Worm (Caenorhabditis elegans) whole organism, young adult: ENCODE results near the gene K04B12.2.

Source experiments
- F10E7.11 ChIP-seq: sonication (generic microtip); optimal IDR thresholded peaks from 2 replicates; lab custom pipeline; 2017; ENCODE audit warnings: mild to moderate bottlenecking, missing genetic modification characterization, moderate library complexity, missing compliant biosample characterization
- F22D6.2 ChIP-seq: sonication (generic microtip); optimal IDR thresholded peaks from 2 replicates; lab custom pipeline; 2016; ENCODE audit warnings: mild to moderate bottlenecking, missing genetic modification characterization, missing compliant biosample characterization
- F39B2.1 ChIP-seq: fragments of 200-800 bp; sonication (Bioruptor generic); IDR thresholded peaks from 2 replicates; pipeline ENCODE4 v1.3.6; 2022; ENCODE audit warnings: missing genetic modification reagents, missing genetic modification characterization, missing compliant biosample characterization
- F55B11.4 ChIP-seq: sonication (generic microtip); optimal IDR thresholded peaks from 2 replicates; lab custom pipeline; 2016; ENCODE audit warnings: missing compliant biosample characterization, missing genetic modification characterization, borderline replicate concordance; ENCODE audit not compliant: insufficient read depth
- F57A8.1 ChIP-seq: fragments of 200-800 bp; sonication (Bioruptor generic); optimal IDR thresholded peaks from 2 replicates; lab custom pipeline; 2018; ENCODE audit warnings: mild to moderate bottlenecking, missing genetic modification characterization, moderate library complexity, missing compliant biosample characterization
- T07F8.4 ChIP-seq: sonication (generic microtip); optimal IDR thresholded peaks from 2 replicates; lab custom pipeline; 2016; ENCODE audit warnings: mild to moderate bottlenecking, missing genetic modification characterization, moderate library complexity, missing compliant biosample characterization
- Y53F4B.3 ChIP-seq: fragments of 200-800 bp; sonication (Bioruptor generic); IDR thresholded peaks from 2 replicates; pipeline ENCODE4 v1.3.6; 2022; ENCODE audit warnings: missing genetic modification reagents, missing genetic modification characterization, missing compliant biosample characterization
- Y56A3A.18 ChIP-seq: fragments of 200-800 bp; sonication (Bioruptor generic); IDR thresholded peaks from 2 replicates; pipeline ENCODE4 v1.3.6; 2022; ENCODE audit warnings: missing genetic modification reagents, missing genetic modification characterization, missing compliant biosample characterization
- Y67H2A.10 ChIP-seq: fragments of 200-800 bp; sonication (Bioruptor generic); conservative IDR thresholded peaks from 2 replicates; pipeline ENCODE4 v1.3.6; 2022; ENCODE audit warnings: missing genetic modification reagents, missing genetic modification characterization, missing compliant biosample characterization
- Y95B8A.8 ChIP-seq: fragments of 200-800 bp; sonication (Bioruptor generic); IDR thresholded peaks from 2 replicates; pipeline ENCODE4 v1.3.6; 2022; ENCODE audit warnings: missing genetic modification reagents, missing genetic modification characterization, missing compliant biosample characterization
- ama-1 ChIP-seq, 3 experiments: fragments of 150-350 bp in 1 of 3; sonication (generic microtip) in 2 of 3; optimal IDR thresholded peaks; 2 replicates each; lab custom pipeline; 2014 to 2018; ENCODE audit warnings: missing biosample characterization in 2 of 3, missing genetic modification characterization in 2 of 3, missing genetic modification reagents in 2 of 3
- aptf-3 ChIP-seq: fragments of 200-800 bp; sonication (Bioruptor generic); IDR thresholded peaks from 2 replicates; pipeline ENCODE4 v1.3.6; 2022; ENCODE audit warnings: missing genetic modification characterization, missing compliant biosample characterization
- athp-1 ChIP-seq: sonication (generic microtip); optimal IDR thresholded peaks from 2 replicates; lab custom pipeline; 2017; ENCODE audit warnings: mild to moderate bottlenecking, missing genetic modification characterization, missing compliant biosample characterization
- bed-1 ChIP-seq: fragments of 200-800 bp; sonication (Bioruptor generic); IDR thresholded peaks from 2 replicates; pipeline ENCODE4 v1.3.6; 2022; ENCODE audit warnings: missing genetic modification reagents, missing genetic modification characterization, missing compliant biosample characterization
- bed-2 ChIP-seq: fragments of 200-800 bp; sonication (Bioruptor generic); IDR thresholded peaks from 2 replicates; pipeline ENCODE4 v1.3.6; 2022; ENCODE audit warnings: missing genetic modification reagents, missing genetic modification characterization, missing compliant biosample characterization
- cebp-1 ChIP-seq, 2 experiments: fragments of 200-800 bp in 1 of 2; sonication (Bioruptor generic) in 1 of 2; sonication (generic microtip) in 1 of 2; IDR thresholded peaks in 1 of 2; optimal IDR thresholded peaks in 1 of 2; 2 replicates each; pipeline versions ENCODE4 v1.3.6 to Lab custom; 2017 to 2022; ENCODE audit warnings: missing compliant biosample characterization in 2 of 2, missing genetic modification characterization in 2 of 2, mild to moderate bottlenecking in 1 of 2, missing genetic modification reagents in 1 of 2, moderate library complexity in 1 of 2
- chd-7 ChIP-seq: sonication (generic microtip); optimal IDR thresholded peaks from 2 replicates; lab custom pipeline; 2016; ENCODE audit warnings: mild to moderate bottlenecking, missing genetic modification characterization, moderate library complexity, missing compliant biosample characterization
- dox-1 ChIP-seq: fragments of 200-800 bp; sonication (Bioruptor generic); IDR thresholded peaks from 2 replicates; pipeline ENCODE4 v1.3.6; 2022; ENCODE audit warnings: missing genetic modification reagents, missing genetic modification characterization, missing compliant biosample characterization
- dpff-1 ChIP-seq: sonication (generic microtip); optimal IDR thresholded peaks from 2 replicates; lab custom pipeline; 2017; ENCODE audit warnings: mild to moderate bottlenecking, missing genetic modification characterization, missing compliant biosample characterization
- dpl-1 ChIP-seq: fragments of 150-350 bp; optimal IDR thresholded peaks from 2 replicates; lab custom pipeline; 2014; ENCODE audit warnings: missing biosample characterization, missing genetic modification reagents, missing genetic modification characterization
- efl-1 ChIP-seq: fragments of 150-350 bp; optimal IDR thresholded peaks from 2 replicates; lab custom pipeline; 2014; ENCODE audit warnings: missing biosample characterization, missing genetic modification reagents, missing genetic modification characterization
- ekl-4 ChIP-seq: fragments of 200-800 bp; sonication (Bioruptor generic); IDR thresholded peaks from 2 replicates; pipeline ENCODE4 v1.3.6; 2022; ENCODE audit warnings: missing genetic modification reagents, missing genetic modification characterization, missing compliant biosample characterization
- fkh-3 ChIP-seq: sonication (generic microtip); optimal IDR thresholded peaks from 2 replicates; lab custom pipeline; 2016; ENCODE audit warnings: mild to moderate bottlenecking, missing genetic modification characterization, missing compliant biosample characterization
- gei-17 ChIP-seq: fragments of 200-800 bp; sonication (Bioruptor generic); optimal IDR thresholded peaks from 2 replicates; lab custom pipeline; 2018; ENCODE audit warnings: mild to moderate bottlenecking, missing genetic modification characterization, missing compliant biosample characterization
- hlh-12 ChIP-seq: sonication (generic microtip); optimal IDR thresholded peaks from 2 replicates; lab custom pipeline; 2016; ENCODE audit warnings: missing genetic modification characterization, missing compliant biosample characterization
- lag-1 ChIP-seq: fragments of 200-800 bp; sonication (Bioruptor generic); IDR thresholded peaks from 2 replicates; pipeline ENCODE4 v1.3.6; 2022; ENCODE audit warnings: missing genetic modification reagents, missing genetic modification characterization, missing compliant biosample characterization
- lin-40 ChIP-seq: sonication (generic microtip); optimal IDR thresholded peaks from 2 replicates; lab custom pipeline; 2016; ENCODE audit warnings: missing genetic modification characterization, mild to moderate bottlenecking, missing compliant biosample characterization, missing genotype, missing genetic modification reagents
- lin-54 ChIP-seq: fragments of 200-800 bp; sonication (Bioruptor generic); optimal IDR thresholded peaks from 2 replicates; lab custom pipeline; 2018; ENCODE audit warnings: mild to moderate bottlenecking, missing genetic modification characterization, missing compliant biosample characterization
- lir-1 ChIP-seq: fragments of 200-800 bp; sonication (Bioruptor generic); conservative IDR thresholded peaks from 2 replicates; pipeline ENCODE4 v1.3.6; 2022; ENCODE audit warnings: missing genetic modification reagents, missing genetic modification characterization, missing compliant biosample characterization
- lsy-27 ChIP-seq: sonication (generic microtip); optimal IDR thresholded peaks from 2 replicates; lab custom pipeline; 2017; ENCODE audit warnings: missing genetic modification characterization, mild to moderate bottlenecking, missing compliant biosample characterization, antibody characterized with exemption, missing genotype, borderline replicate concordance; ENCODE audit not compliant: insufficient read depth
- madf-10 ChIP-seq: sonication (generic microtip); optimal IDR thresholded peaks from 2 replicates; lab custom pipeline; 2016; ENCODE audit warnings: mild to moderate bottlenecking, missing genetic modification characterization, missing compliant biosample characterization
- madf-3 ChIP-seq: fragments of 200-800 bp; sonication (Bioruptor generic); IDR thresholded peaks from 2 replicates; pipeline ENCODE4 v1.3.6; 2022; ENCODE audit warnings: missing genetic modification reagents, missing genetic modification characterization, missing compliant biosample characterization
- mel-28 ChIP-seq: sonication (generic microtip); optimal IDR thresholded peaks from 2 replicates; lab custom pipeline; 2016; ENCODE audit warnings: borderline replicate concordance, mild to moderate bottlenecking, missing genetic modification characterization, missing compliant biosample characterization
- nfyb-1 ChIP-seq: fragments of 200-800 bp; sonication (Bioruptor generic); IDR thresholded peaks from 2 replicates; pipeline ENCODE4 v1.3.6; 2022; ENCODE audit warnings: missing genetic modification reagents, missing genetic modification characterization, missing compliant biosample characterization
- nhr-27 ChIP-seq: fragments of 200-800 bp; sonication (Bioruptor generic); optimal IDR thresholded peaks from 2 replicates; lab custom pipeline; 2018; ENCODE audit warnings: mild to moderate bottlenecking, missing genetic modification characterization, moderate library complexity, missing compliant biosample characterization
- nhr-80 ChIP-seq: sonication (generic microtip); optimal IDR thresholded peaks from 2 replicates; lab custom pipeline; 2016; ENCODE audit warnings: missing genetic modification characterization, missing compliant biosample characterization
- pbrm-1 ChIP-seq: fragments of 200-800 bp; sonication (Bioruptor generic); IDR thresholded peaks from 2 replicates; pipeline ENCODE4 v1.3.6; 2022; ENCODE audit warnings: missing genetic modification reagents, missing genetic modification characterization, missing compliant biosample characterization
- repo-1 ChIP-seq: sonication (generic microtip); optimal IDR thresholded peaks from 2 replicates; lab custom pipeline; 2017; ENCODE audit warnings: mild to moderate bottlenecking, missing genetic modification characterization, missing compliant biosample characterization
- rpc-1 ChIP-seq, 2 experiments: fragments of 150-350 bp in 1 of 2; sonication (generic microtip) in 1 of 2; optimal IDR thresholded peaks; 2 replicates each; lab custom pipeline; 2014 to 2018; ENCODE audit warnings: missing biosample characterization in 1 of 2, missing genetic modification characterization in 1 of 2, missing genetic modification reagents in 1 of 2, missing genotype in 1 of 2
- snpc-1.1 ChIP-seq: sonication (generic microtip); optimal IDR thresholded peaks from 2 replicates; lab custom pipeline; 2017; ENCODE audit warnings: missing genetic modification characterization, mild to moderate bottlenecking, missing compliant biosample characterization, antibody characterized with exemption, moderate library complexity, missing genotype, missing genetic modification reagents; ENCODE audit not compliant: insufficient read depth
- somi-1 ChIP-seq: fragments of 200-800 bp; sonication (Bioruptor generic); optimal IDR thresholded peaks from 2 replicates; lab custom pipeline; 2018; ENCODE audit warnings: mild to moderate bottlenecking, missing genetic modification characterization, missing compliant biosample characterization
- sptf-2 ChIP-seq: fragments of 200-800 bp; sonication (Bioruptor generic); optimal IDR thresholded peaks from 2 replicates; lab custom pipeline; 2018; ENCODE audit warnings: mild to moderate bottlenecking, missing genetic modification characterization, missing compliant biosample characterization
- tlf-1 ChIP-seq: fragments of 200-800 bp; sonication (Bioruptor generic); optimal IDR thresholded peaks from 2 replicates; lab custom pipeline; 2018; ENCODE audit warnings: mild to moderate bottlenecking, missing genetic modification characterization, missing compliant biosample characterization
- unc-130 ChIP-seq: sonication (generic microtip); optimal IDR thresholded peaks from 2 replicates; lab custom pipeline; 2016; ENCODE audit warnings: missing genetic modification reagents, missing genetic modification characterization, missing compliant biosample characterization
- xnd-1 ChIP-seq: sonication (generic microtip); optimal IDR thresholded peaks from 2 replicates; lab custom pipeline; 2016; ENCODE audit warnings: missing genotype, missing genetic modification reagents, missing genetic modification characterization, missing compliant biosample characterization
- ztf-18 ChIP-seq: sonication (generic microtip); optimal IDR thresholded peaks from 2 replicates; lab custom pipeline; 2016; ENCODE audit warnings: missing genotype, mild to moderate bottlenecking, missing genetic modification characterization, missing compliant biosample characterization
- ztf-22 ChIP-seq: fragments of 200-800 bp; sonication (Bioruptor generic); optimal IDR thresholded peaks from 2 replicates; lab custom pipeline; 2018; ENCODE audit warnings: mild to moderate bottlenecking, missing genetic modification characterization, moderate library complexity, missing compliant biosample characterization

K04B12.2 gene

DNA sequence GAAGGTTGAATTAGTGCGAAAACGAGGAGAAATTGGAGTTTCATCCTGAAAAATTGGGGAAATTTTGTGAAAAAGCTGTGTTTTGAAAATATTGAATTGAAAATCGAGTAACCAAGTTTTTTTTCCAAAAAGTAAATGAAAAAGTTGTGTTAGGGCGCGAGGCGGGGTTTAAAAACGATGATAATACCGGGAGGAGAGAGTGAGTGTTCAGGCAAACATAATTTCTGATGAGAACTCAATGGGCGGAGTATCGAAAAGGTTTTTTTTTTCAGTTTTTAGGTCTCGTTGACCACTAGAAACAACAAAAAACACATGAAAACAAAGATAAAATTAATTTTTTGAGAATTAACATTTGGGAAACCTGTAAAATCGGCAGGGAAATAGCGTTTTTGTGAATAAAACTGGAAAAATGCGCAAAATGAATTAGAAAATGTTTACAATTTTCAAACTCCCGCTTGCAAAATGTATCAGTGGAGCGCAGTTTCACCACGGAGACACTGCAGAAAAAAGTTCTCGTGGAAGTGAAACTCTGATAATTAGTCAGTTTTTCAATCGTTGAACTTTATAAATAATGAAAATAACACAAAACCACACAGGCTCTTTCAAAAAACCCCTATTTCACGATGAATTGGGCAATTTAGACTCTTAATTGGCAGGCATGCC, 41.9 kb upstream of the K04B12.2 start, which contains the start of gene C13B4.1:
Gene C13B4.1, minus strand, starts transcription at position 51 of the 663 bp plus-strand sequence.
- TF ChIP-seq madf-3 (no peak), F10E7.11 (tag; lab: Kevin White, UChicago) (no peak), ekl-4 (GFP tag; lab: Robert Waterston, UW) (no peak; the same call in 1 of the 2 replicates), Y53F4B.3 (no peak), ama-1 (optimal IDR thresholded peaks at IDR 0.05; lab: Kevin White, UChicago) (no peak), ama-1 (GFP tag; optimal IDR thresholded peaks at IDR 0.05; lab: Kevin White, UChicago) (no peak), F39B2.1 (no peak), somi-1 (GFP tag; lab: Kevin White, UChicago) (no peak), fkh-3 (no peak), lsy-27 (no peak), gei-17 (no peak), lag-1 (GFP tag; lab: Robert Waterston, UW) (no peak), mel-28 (tag; lab: Kevin White, UChicago) (no peak), lin-54 (GFP tag; lab: Kevin White, UChicago) (peak; percentile 97), Y95B8A.8 (no peak), aptf-3 (GFP tag; lab: Robert Waterston, UW) (no peak), sptf-2 (GFP tag; lab: Kevin White, UChicago) (no peak), tlf-1 (GFP tag; lab: Kevin White, UChicago) (no peak), hlh-12 (tag; lab: Kevin White, UChicago) (no peak), F22D6.2 (tag; lab: Kevin White, UChicago) (no peak), cebp-1 (GFP tag; IDR thresholded peaks at IDR 0.05; lab: Robert Waterston, UW) (no peak), cebp-1 (tag; optimal IDR thresholded peaks at IDR 0.05; lab: Kevin White, UChicago) (no peak), Y56A3A.18 (GFP tag; lab: Robert Waterston, UW) (no peak), snpc-1.1 (no peak), F55B11.4 (tag; lab: Kevin White, UChicago) (no peak), Y67H2A.10 (GFP tag; lab: Robert Waterston, UW) (no peak), ztf-22 (GFP tag; lab: Kevin White, UChicago) (no peak), nhr-80 (no peak), unc-130 (GFP tag; lab: Kevin White, UChicago) (peak; percentile 49), dpff-1 (tag; lab: Kevin White, UChicago) (no peak), lin-40 (tag; lab: Kevin White, UChicago) (no peak), athp-1 (tag; lab: Kevin White, UChicago) (no peak), lir-1 (GFP tag; lab: Robert Waterston, UW) (no peak; the same call in 1 of the 2 replicates), bed-2 (no peak), pbrm-1 (GFP tag; lab: Robert Waterston, UW) (0 out of 2 replicates have a peak, but pooled peaks have one; percentile 34), efl-1 (peak; percentile 92), rpc-1 (optimal IDR thresholded peaks at IDR 0.05; lab: Kevin White, UChicago) (no peak), rpc-1 (tag; optimal IDR thresholded peaks at IDR 0.05; lab: Kevin White, UChicago) (no peak), nhr-27 (tag; lab: Kevin White, UChicago) (no peak), madf-10 (tag; lab: Kevin White, UChicago) (no peak), chd-7 (tag; lab: Kevin White, UChicago) (no peak), dpl-1 (GFP tag; lab: Kevin White, UChicago) (peak; percentile 68), T07F8.4 (tag; lab: Kevin White, UChicago) (no peak), F57A8.1 (GFP tag; lab: Kevin White, UChicago) (no peak), ztf-18 (no peak), xnd-1 (tag; lab: Kevin White, UChicago) (peak; percentile 50), bed-1 (GFP tag; lab: Robert Waterston, UW) (no peak), dox-1 (GFP tag; lab: Robert Waterston, UW) (peak; percentile 67), nfyb-1 (no peak), repo-1 (tag; lab: Kevin White, UChicago) (no peak)
